Worm (Caenorhabditis elegans): ENCODE data around the gene rbr-2.

rbr-2 gene

ce11 chrIV:10919770-10920169 is at the start of gene rbr-2:
rbr-2 (plus strand) TSS chrIV:10920070.
- TF ChIP-seq fkh-2 (tag; optimal IDR thresholded peaks at IDR 0.05): no peak
- no peak for TF ChIP-seq nfya-1 (tag; optimal IDR thresholded peaks at IDR 0.05; ENCODE audit: insufficient read depth)
- no peak for TF ChIP-seq unc-62 (GFP tag; optimal IDR thresholded peaks at IDR 0.05)
- no peak for TF ChIP-seq egl-27 (tag; optimal IDR thresholded peaks at IDR 0.05)
- no peak for TF ChIP-seq fos-1 (tag; optimal IDR thresholded peaks at IDR 0.05)
- no peak for TF ChIP-seq R02D3.7 (tag; optimal IDR thresholded peaks at IDR 0.05)
- no peak for TF ChIP-seq lin-15B (tag; optimal IDR thresholded peaks at IDR 0.05)

- TF ChIP-seq nhr-25 (tag; optimal IDR thresholded peaks at IDR 0.05): no peak
- TF ChIP-seq pqm-1 (tag; optimal IDR thresholded peaks at IDR 0.05): no peak
- no peak for TF ChIP-seq R02D3.7 (tag; optimal IDR thresholded peaks at IDR 0.05)
- no peak for TF ChIP-seq aly-2 (tag; optimal IDR thresholded peaks at IDR 0.05)
- TF ChIP-seq snpc-4 (tag; optimal IDR thresholded peaks at IDR 0.05): no peak
- no peak for TF ChIP-seq nhr-67 (tag; optimal IDR thresholded peaks at IDR 0.05)
- no peak for TF ChIP-seq egl-27 (tag; optimal IDR thresholded peaks at IDR 0.05)
- TF ChIP-seq elt-3 (tag; optimal IDR thresholded peaks at IDR 0.05): no peak
- TF ChIP-seq fkh-2 (tag; optimal IDR thresholded peaks at IDR 0.05): no peak
- no peak for TF ChIP-seq ztf-4 (tag; optimal IDR thresholded peaks at IDR 0.05)
- no peak for TF ChIP-seq unc-62 (GFP tag; optimal IDR thresholded peaks at IDR 0.05)
- TF ChIP-seq nhr-23 (tag; optimal IDR thresholded peaks at IDR 0.05): no peak
- TF ChIP-seq sea-2 (GFP tag; optimal IDR thresholded peaks at IDR 0.05): no peak
- no peak for TF ChIP-seq pha-4 (tag; optimal IDR thresholded peaks at IDR 0.05)
- no peak for TF ChIP-seq daf-12 (tag; optimal IDR thresholded peaks at IDR 0.05)
Observed at ce11 chrIV:10870158-10870557, 49.7 kb upstream of the rbr-2 start.

- TF ChIP-seq elt-1 (tag; optimal IDR thresholded peaks at IDR 0.05) (peak; percentile 35), ceh-16 (tag; optimal IDR thresholded peaks at IDR 0.05) (no peak), nfya-1 (tag; optimal IDR thresholded peaks at IDR 0.05; ENCODE audit: insufficient read depth) (no peak), pha-4 (tag; optimal IDR thresholded peaks at IDR 0.05) (no peak), unc-39 (tag; optimal IDR thresholded peaks at IDR 0.05) (no peak), tbx-2 (tag; optimal IDR thresholded peaks at IDR 0.05) (no peak), skn-1 (tag; optimal IDR thresholded peaks at IDR 0.05) (no peak)
Observed at ce11 chrIV:10874527-10874926, 45.3 kb upstream of the rbr-2 start, which contains the start of gene F13E9.12. F13E9.12 (minus strand) TSS chrIV:10874627.

- TF ChIP-seq unc-62 (GFP tag; optimal IDR thresholded peaks at IDR 0.05) (no peak), nhr-43 (tag; optimal IDR thresholded peaks at IDR 0.05; ENCODE audit: poor library complexity, severe bottlenecking) (no peak), eor-1 (tag; optimal IDR thresholded peaks at IDR 0.05) (no peak), hmg-11 (tag; optimal IDR thresholded peaks at IDR 0.05) (no peak), unc-39 (tag; optimal IDR thresholded peaks at IDR 0.05) (no peak), daf-12 (tag; optimal IDR thresholded peaks at IDR 0.05) (no peak), R02D3.7 (tag; optimal IDR thresholded peaks at IDR 0.05) (no peak), ceh-9 (tag; optimal IDR thresholded peaks at IDR 0.05) (no peak), lin-39 (tag; optimal IDR thresholded peaks at IDR 0.05) (no peak), elt-1 (tag; optimal IDR thresholded peaks at IDR 0.05) (no peak), ceh-28 (tag; optimal IDR thresholded peaks at IDR 0.05) (no peak), ceh-82 (tag; optimal IDR thresholded peaks at IDR 0.05) (no peak), aly-2 (tag; optimal IDR thresholded peaks at IDR 0.05) (no peak), skn-1 (tag; optimal IDR thresholded peaks at IDR 0.05) (no peak), pqm-1 (tag; optimal IDR thresholded peaks at IDR 0.05) (no peak), lsy-12 (tag; optimal IDR thresholded peaks at IDR 0.05) (no peak), nhr-77 (tag; optimal IDR thresholded peaks at IDR 0.05) (no peak), ama-1 (optimal IDR thresholded peaks at IDR 0.05) (no peak), jun-1 (tag; optimal IDR thresholded peaks at IDR 0.05) (no peak), egl-27 (tag; optimal IDR thresholded peaks at IDR 0.05) (no peak)
Observed at ce11 chrIV:10876844-10877243, 43.0 kb upstream of the rbr-2 start, which contains the start of gene fipr-14. fipr-14 (plus strand) TSS chrIV:10877144.

- no peak for TF ChIP-seq ceh-28 (tag; optimal IDR thresholded peaks at IDR 0.05)
- no peak for TF ChIP-seq skn-1 (tag; optimal IDR thresholded peaks at IDR 0.05)
- TF ChIP-seq nhr-67 (tag; optimal IDR thresholded peaks at IDR 0.05): no peak
- no peak for TF ChIP-seq zag-1 (tag; optimal IDR thresholded peaks at IDR 0.05)
- TF ChIP-seq elt-3 (tag; optimal IDR thresholded peaks at IDR 0.05): no peak
- TF ChIP-seq snpc-4 (tag; optimal IDR thresholded peaks at IDR 0.05): no peak
- no peak for TF ChIP-seq ZK546.5 (tag; optimal IDR thresholded peaks at IDR 0.05)
- TF ChIP-seq ceh-82 (tag; optimal IDR thresholded peaks at IDR 0.05): no peak
- no peak for TF ChIP-seq elt-2 (tag; optimal IDR thresholded peaks at IDR 0.05)
- no peak for TF ChIP-seq lin-39 (tag; optimal IDR thresholded peaks at IDR 0.05)
- TF ChIP-seq nhr-12 (tag; optimal IDR thresholded peaks at IDR 0.05): no peak
- TF ChIP-seq mdl-1 (tag; optimal IDR thresholded peaks at IDR 0.05): no peak
- no peak for TF ChIP-seq nhr-11 (tag; optimal IDR thresholded peaks at IDR 0.05)
- no peak for TF ChIP-seq ztf-4 (tag; optimal IDR thresholded peaks at IDR 0.05)
- TF ChIP-seq hmg-11 (tag; optimal IDR thresholded peaks at IDR 0.05): no peak
- no peak for TF ChIP-seq nfya-1 (tag; optimal IDR thresholded peaks at IDR 0.05; ENCODE audit: insufficient read depth)
- no peak for TF ChIP-seq nhr-43 (tag; optimal IDR thresholded peaks at IDR 0.05; ENCODE audit: poor library complexity, severe bottlenecking)
- no peak for TF ChIP-seq jun-1 (tag; optimal IDR thresholded peaks at IDR 0.05)
- no peak for TF ChIP-seq ceh-16 (tag; optimal IDR thresholded peaks at IDR 0.05)
- no peak for TF ChIP-seq fkh-2 (tag; optimal IDR thresholded peaks at IDR 0.05)
Observed at ce11 chrIV:10879542-10879941, 40.3 kb upstream of the rbr-2 start, which contains the start of gene sdz-13. sdz-13 (minus strand) TSS chrIV:10879642.

Data from whole organism, L3 larva.